Worm (Caenorhabditis elegans) whole organism, early embryonic: Measurements from ENCODE around the gene fbxa-54.

Experiments used
- ama-1 ChIP-seq: fragments of 150-350 bp; optimal IDR thresholded peaks from 2 replicates; lab custom pipeline; 2014
- ets-7 ChIP-seq: sonication (generic microtip); optimal IDR thresholded peaks from 2 replicates; lab custom pipeline; 2016; ENCODE audit warnings: missing genotype, missing genetic modification characterization, missing compliant biosample characterization
- flt-1 ChIP-seq: fragments of 200-800 bp; sonication (Bioruptor generic); IDR thresholded peaks from 2 replicates; pipeline ENCODE4 v1.3.6; 2022; ENCODE audit warnings: missing genetic modification characterization, missing compliant biosample characterization
- hmbx-1 ChIP-seq: sonication (generic microtip); optimal IDR thresholded peaks from 2 replicates; lab custom pipeline; 2016; ENCODE audit warnings: mild to moderate bottlenecking, missing genetic modification characterization, missing compliant biosample characterization
- pes-1 ChIP-seq: fragments of 200-800 bp; sonication (Bioruptor generic); IDR thresholded peaks from 2 replicates; pipeline ENCODE4 v1.3.6; 2022; ENCODE audit warnings: missing genetic modification reagents, missing genetic modification characterization, missing compliant biosample characterization
- tra-4 ChIP-seq: sonication (generic microtip); optimal IDR thresholded peaks from 2 replicates; lab custom pipeline; 2017; ENCODE audit warnings: missing genetic modification characterization, missing compliant biosample characterization

DNA sequence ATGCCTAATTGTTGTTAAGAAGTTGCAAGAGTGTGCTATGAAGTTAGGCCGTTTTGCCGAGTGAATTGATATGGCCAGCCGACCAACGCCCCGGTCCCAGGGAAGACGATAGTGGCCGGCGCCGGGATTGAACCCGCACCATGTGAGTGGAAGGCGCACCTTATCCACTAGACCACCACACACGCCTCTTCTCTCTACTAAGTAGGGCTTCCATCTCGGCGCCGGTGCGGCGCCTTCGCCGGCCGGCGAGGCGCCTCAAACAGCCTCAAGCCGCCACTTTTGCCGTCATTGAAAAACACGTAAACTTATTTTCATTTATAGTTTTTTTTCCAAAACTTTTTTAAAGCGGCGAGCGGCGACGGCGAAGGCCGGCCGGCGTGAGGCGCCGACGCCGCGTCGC lies 22.8 kb downstream of the fbxa-54 start:
- TF ChIP-seq ama-1 (lab: Kevin White, UChicago) (no peak), tra-4 (tag; lab: Kevin White, UChicago) (no peak), hmbx-1 (tag; lab: Kevin White, UChicago) (no peak), ets-7 (no peak), pes-1 (GFP tag; lab: Robert Waterston, UW) (no peak; the same call in 1 of the 2 replicates), flt-1 (no peak)
